Fruit fly (Drosophila melanogaster) whole organism, embryonic: ENCODE measurements around the gene CG11668.

Source experiments
- Asciz ChIP-seq: fragments of 200-800 bp; sonication (Bioruptor generic); optimal IDR thresholded peaks from 2 replicates; lab custom pipeline; 2017; ENCODE audit warnings: missing biosample characterization, mild to moderate bottlenecking, missing genetic modification characterization, missing genetic modification reagents
- Blimp-1 ChIP-seq: fragments of 200-800 bp; sonication (Bioruptor generic); optimal IDR thresholded peaks from 3 replicates; lab custom pipeline; 2018; ENCODE audit warnings: missing biosample characterization, missing genetic modification characterization, mild to moderate bottlenecking, moderate library complexity, missing genetic modification reagents
- CG10267 ChIP-seq: fragments of 200-800 bp; sonication (Bioruptor generic); optimal IDR thresholded peaks from 2 replicates; lab custom pipeline; 2018; ENCODE audit warnings: missing biosample characterization, mild to moderate bottlenecking, missing genetic modification characterization, moderate library complexity
- CG10274 ChIP-seq: fragments of 200-800 bp; sonication (Bioruptor generic); optimal IDR thresholded peaks from 3 replicates; lab custom pipeline; 2017; ENCODE audit warnings: missing biosample characterization, mild to moderate bottlenecking, missing genetic modification characterization
- CG10321 ChIP-seq: fragments of 200-800 bp; sonication (Bioruptor generic); IDR thresholded peaks from 2 replicates; pipeline ENCODE4 v1.3.6; 2022; ENCODE audit warnings: missing biosample characterization, missing genetic modification characterization
- CG10959 ChIP-seq: fragments of 200-800 bp; sonication (Bioruptor generic); IDR thresholded peaks from 2 replicates; pipeline ENCODE4 v1.3.6; 2022; ENCODE audit warnings: missing biosample characterization, missing genetic modification characterization
- CG11247 ChIP-seq: fragments of 200-800 bp; sonication (Bioruptor generic); IDR thresholded peaks from 2 replicates; pipeline ENCODE4 v1.3.6; 2022; ENCODE audit warnings: missing biosample characterization, missing genetic modification characterization
- CG14860 ChIP-seq: fragments of 200-800 bp; sonication (Bioruptor generic); IDR thresholded peaks from 3 replicates; pipeline ENCODE4 v1.3.6; 2022; ENCODE audit warnings: missing biosample characterization, missing genetic modification characterization; ENCODE audit not compliant: partially characterized antibody
- CG17568 ChIP-seq: fragments of 200-800 bp; sonication (Bioruptor generic); optimal IDR thresholded peaks from 2 replicates; lab custom pipeline; 2018; ENCODE audit warnings: missing biosample characterization, mild to moderate bottlenecking, missing genetic modification characterization, moderate library complexity
- CG18476 ChIP-seq: fragments of 200-800 bp; sonication (Bioruptor generic); optimal IDR thresholded peaks from 2 replicates; lab custom pipeline; 2016; ENCODE audit warnings: missing biosample characterization, mild to moderate bottlenecking, missing genetic modification characterization
- CG2875 ChIP-seq: fragments of 200-800 bp; sonication (Bioruptor generic); optimal IDR thresholded peaks from 2 replicates; lab custom pipeline; 2017; ENCODE audit warnings: missing biosample characterization, mild to moderate bottlenecking, missing genetic modification characterization, missing genetic modification reagents
- CG32767 ChIP-seq: fragments of 200-800 bp; sonication (Bioruptor generic); IDR thresholded peaks from 2 replicates; pipeline ENCODE4 v1.3.6; 2022; ENCODE audit warnings: missing biosample characterization, missing genetic modification characterization
- CG43689 ChIP-seq: fragments of 200-800 bp; sonication (Bioruptor generic); IDR thresholded peaks from 2 replicates; pipeline ENCODE4 v1.3.6; 2022; ENCODE audit warnings: missing biosample characterization, missing genetic modification characterization
- CG4707 ChIP-seq: fragments of 200-800 bp; sonication (Bioruptor generic); optimal IDR thresholded peaks from 2 replicates; lab custom pipeline; 2018; ENCODE audit warnings: missing biosample characterization, mild to moderate bottlenecking, missing genetic modification characterization, moderate library complexity
- CG8089 ChIP-seq: fragments of 200-800 bp; sonication (Bioruptor generic); optimal IDR thresholded peaks from 3 replicates; lab custom pipeline; 2016; ENCODE audit warnings: missing biosample characterization, missing genetic modification characterization
- CG8281 ChIP-seq: fragments of 200-800 bp; sonication (Bioruptor generic); optimal IDR thresholded peaks from 2 replicates; lab custom pipeline; 2018; ENCODE audit warnings: missing biosample characterization, mild to moderate bottlenecking, missing genetic modification characterization, moderate library complexity
- CrebB ChIP-seq: fragments of 200-800 bp; sonication (Bioruptor generic); optimal IDR thresholded peaks from 3 replicates; lab custom pipeline; 2018; ENCODE audit warnings: missing biosample characterization, mild to moderate bottlenecking, missing genetic modification characterization
- D19B ChIP-seq: fragments of 200-800 bp; sonication (Bioruptor generic); optimal IDR thresholded peaks from 2 replicates; lab custom pipeline; 2017; ENCODE audit warnings: missing biosample characterization, mild to moderate bottlenecking, missing genetic modification characterization
- Eip74EF ChIP-seq, 2 experiments: fragments of 200-800 bp in 1 of 2; fragments of >200 bp in 1 of 2; sonication (Bioruptor generic) in 1 of 2; optimal IDR thresholded peaks; 2 replicates each; lab custom pipeline; 2017 to 2019; ENCODE audit warnings: missing biosample characterization in 2 of 2, missing genetic modification characterization in 2 of 2, mild to moderate bottlenecking in 1 of 2, moderate library complexity in 1 of 2
- Elba2 ChIP-seq: fragments of 200-800 bp; sonication (Bioruptor generic); optimal IDR thresholded peaks from 3 replicates; lab custom pipeline; 2016; ENCODE audit warnings: missing biosample characterization, missing genetic modification characterization
- Fer1 ChIP-seq: fragments of 200-800 bp; sonication (Bioruptor generic); optimal IDR thresholded peaks from 2 replicates; lab custom pipeline; 2017; ENCODE audit warnings: missing biosample characterization, mild to moderate bottlenecking, missing genetic modification characterization
- HLH4C ChIP-seq: fragments of 200-800 bp; sonication (Bioruptor generic); IDR thresholded peaks from 3 replicates; pipeline ENCODE4 v1.3.6; 2022; ENCODE audit warnings: missing biosample characterization, missing genetic modification characterization; ENCODE audit not compliant: partially characterized antibody
- HmgD ChIP-seq: fragments of 200-800 bp; sonication (Bioruptor generic); optimal IDR thresholded peaks from 3 replicates; lab custom pipeline; 2016; ENCODE audit warnings: missing biosample characterization, missing genetic modification characterization
- Hr39 ChIP-seq: fragments of >200 bp; optimal IDR thresholded peaks from 2 replicates; lab custom pipeline; 2017
- Jarid2 ChIP-seq: fragments of 200-800 bp; sonication (Bioruptor generic); optimal IDR thresholded peaks from 3 replicates; lab custom pipeline; 2017; ENCODE audit warnings: mild to moderate bottlenecking, missing biosample characterization, missing genetic modification reagents, missing genetic modification characterization
- NC2α ChIP-seq: fragments of 200-800 bp; sonication (Bioruptor generic); optimal IDR thresholded peaks from 2 replicates; lab custom pipeline; 2016; ENCODE audit warnings: missing biosample characterization, missing genetic modification characterization
- Opbp ChIP-seq: fragments of 200-800 bp; sonication (Bioruptor generic); IDR thresholded peaks from 3 replicates; pipeline ENCODE4 v1.3.6; 2022; ENCODE audit warnings: missing biosample characterization, missing genetic modification characterization; ENCODE audit not compliant: partially characterized antibody
- Scr ChIP-seq: fragments of 200-800 bp; sonication (Bioruptor generic); IDR thresholded peaks from 2 replicates; pipeline ENCODE4 v1.3.6; 2022; ENCODE audit warnings: missing biosample characterization, missing genetic modification characterization; ENCODE audit not compliant: partially characterized antibody
- Sry-δ ChIP-seq: fragments of 200-800 bp; sonication (Bioruptor generic); optimal IDR thresholded peaks from 2 replicates; lab custom pipeline; 2016; ENCODE audit warnings: missing biosample characterization, missing genetic modification characterization
- Trl ChIP-seq, 3 experiments: fragments of >200 bp in 2 of 3; fragments of 200-800 bp in 1 of 3; sonication (Bioruptor generic) in 1 of 3; optimal IDR thresholded peaks; 2 replicates in 1 of 3; 3 replicates in 2 of 3; lab custom pipeline; 2016 to 2017; ENCODE audit warnings: missing biosample characterization in 1 of 3, missing genetic modification characterization in 1 of 3
- ac ChIP-seq: fragments of 200-800 bp; sonication (Bioruptor generic); optimal IDR thresholded peaks from 3 replicates; lab custom pipeline; 2017; ENCODE audit warnings: missing biosample characterization, mild to moderate bottlenecking, missing genetic modification characterization
- al ChIP-seq: fragments of 200-800 bp; sonication (Bioruptor generic); IDR thresholded peaks from 2 replicates; pipeline ENCODE4 v1.3.6; 2022; ENCODE audit warnings: missing biosample characterization, missing genetic modification characterization
- chinmo ChIP-seq: fragments of 200-800 bp; sonication (Bioruptor generic); IDR thresholded peaks from 4 replicates; pipeline ENCODE4 v1.3.6; 2022; ENCODE audit warnings: missing biosample characterization, missing genetic modification characterization; ENCODE audit not compliant: partially characterized antibody
- dan ChIP-seq: fragments of 200-800 bp; sonication (Bioruptor generic); IDR thresholded peaks from 2 replicates; pipeline ENCODE4 v1.3.6; 2022; ENCODE audit warnings: missing biosample characterization, missing genetic modification characterization
- dimm ChIP-seq: fragments of 200-800 bp; sonication (Bioruptor generic); IDR thresholded peaks from 2 replicates; pipeline ENCODE4 v1.3.6; 2022; ENCODE audit warnings: missing biosample characterization, missing genetic modification characterization
- dmrt99B ChIP-seq: fragments of 200-800 bp; sonication (Bioruptor generic); optimal IDR thresholded peaks from 2 replicates; lab custom pipeline; 2018; ENCODE audit warnings: missing biosample characterization, mild to moderate bottlenecking, missing genetic modification characterization, moderate library complexity
- fd3F ChIP-seq: fragments of 200-800 bp; sonication (Bioruptor generic); optimal IDR thresholded peaks from 2 replicates; lab custom pipeline; 2018; ENCODE audit warnings: missing biosample characterization, mild to moderate bottlenecking, missing genetic modification characterization, moderate library complexity
- h ChIP-seq: fragments of >200 bp; optimal IDR thresholded peaks from 2 replicates; lab custom pipeline; 2017
- hb ChIP-seq: fragments of 200-800 bp; sonication (Bioruptor generic); IDR thresholded peaks from 3 replicates; pipeline ENCODE4 v1.3.6; 2022; ENCODE audit warnings: missing biosample characterization, missing genetic modification characterization; ENCODE audit not compliant: partially characterized antibody
- hth ChIP-seq: fragments of >200 bp; optimal IDR thresholded peaks from 2 replicates; lab custom pipeline; 2017; ENCODE audit warnings: inconsistent platforms
- kah ChIP-seq: fragments of 200-800 bp; sonication (Bioruptor generic); optimal IDR thresholded peaks from 2 replicates; lab custom pipeline; 2018; ENCODE audit warnings: missing biosample characterization, mild to moderate bottlenecking, missing genetic modification characterization
- knrl ChIP-seq: fragments of 200-800 bp; sonication (Bioruptor generic); IDR thresholded peaks from 3 replicates; pipeline ENCODE4 v1.3.6; 2022; ENCODE audit warnings: missing biosample characterization, missing genetic modification characterization; ENCODE audit not compliant: partially characterized antibody
- nerfin-1 ChIP-seq: fragments of 200-800 bp; sonication (Bioruptor generic); optimal IDR thresholded peaks from 3 replicates; lab custom pipeline; 2019; ENCODE audit warnings: missing biosample characterization, mild to moderate bottlenecking, missing genetic modification characterization, moderate library complexity
- p53 ChIP-seq: fragments of 200-800 bp; sonication (Bioruptor generic); optimal IDR thresholded peaks from 2 replicates; lab custom pipeline; 2016; ENCODE audit warnings: missing biosample characterization, missing genetic modification characterization
- pita ChIP-seq: fragments of 200-800 bp; sonication (Bioruptor generic); optimal IDR thresholded peaks from 2 replicates; lab custom pipeline; 2017; ENCODE audit warnings: missing biosample characterization, mild to moderate bottlenecking, missing genetic modification characterization
- repo ChIP-seq: fragments of 200-800 bp; sonication (Bioruptor generic); optimal IDR thresholded peaks from 2 replicates; lab custom pipeline; 2016; ENCODE audit warnings: missing biosample characterization, missing genetic modification characterization
- schlank ChIP-seq: fragments of 200-800 bp; sonication (Bioruptor generic); optimal IDR thresholded peaks from 2 replicates; lab custom pipeline; 2018; ENCODE audit warnings: missing biosample characterization, mild to moderate bottlenecking, missing genetic modification characterization
- sr ChIP-seq: fragments of 200-800 bp; sonication (Bioruptor generic); IDR thresholded peaks from 3 replicates; pipeline ENCODE4 v1.3.6; 2022; ENCODE audit warnings: missing biosample characterization, missing genetic modification characterization
- toy ChIP-seq: fragments of 200-800 bp; sonication (Bioruptor generic); IDR thresholded peaks from 2 replicates; pipeline ENCODE4 v1.3.6; 2022; ENCODE audit warnings: missing biosample characterization, missing genetic modification characterization
- twi ChIP-seq: fragments of 200-800 bp; optimal IDR thresholded peaks from 2 replicates; lab custom pipeline; 2019; ENCODE audit warnings: missing biosample characterization, mild to moderate bottlenecking, missing genetic modification characterization, moderate library complexity
- z ChIP-seq: fragments of 200-800 bp; sonication (Bioruptor generic); IDR thresholded peaks from 3 replicates; pipeline ENCODE4 v1.3.6; 2022; ENCODE audit warnings: missing biosample characterization, missing genetic modification characterization

Gene CG11668

DNA sequence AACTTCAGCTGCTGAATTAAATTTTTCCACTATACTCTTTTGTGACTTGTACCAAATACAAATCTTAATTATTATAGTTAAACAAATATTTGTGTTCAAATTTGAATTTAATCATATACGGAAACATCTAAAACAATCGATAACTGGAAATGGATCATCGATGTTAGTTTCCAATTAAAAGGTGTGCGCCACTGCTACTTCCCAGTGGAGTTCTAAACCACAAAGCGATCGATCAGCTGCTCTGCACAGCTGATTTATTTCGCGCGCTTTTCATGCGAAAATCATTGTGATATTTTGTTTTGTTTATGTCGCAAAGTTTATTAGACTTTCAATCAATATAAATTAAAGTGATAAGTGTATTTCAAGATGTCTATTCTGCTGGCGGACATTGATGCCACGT lies 50.2 kb downstream of the CG11668 start, which contains the start of gene timeout (continued):
- no peak for TF ChIP-seq CG8281 (tag; lab: Kevin White, UChicago)
- peak; percentile 72 for TF ChIP-seq pita
- peak; percentile 20; the same call in 1 of the 3 replicates for TF ChIP-seq hb (GFP tag; lab: Robert Waterston, UW)
- no peak for TF ChIP-seq fd3F (GFP tag; lab: Kevin White, UChicago)
- no peak for TF ChIP-seq nerfin-1
- TF ChIP-seq CG17568, result no peak
- TF ChIP-seq D19B, result no peak
- no peak for TF ChIP-seq Trl (optimal IDR thresholded peaks at IDR 0.05; lab: Kevin White, UChicago)
- no peak for TF ChIP-seq Trl (GFP tag; optimal IDR thresholded peaks at IDR 0.05; lab: Kevin White, UChicago)
- TF ChIP-seq CG11247, result no peak
- no peak for TF ChIP-seq CG10267 (tag; lab: Kevin White, UChicago)
- no peak for TF ChIP-seq NC2α (GFP tag; lab: Kevin White, UChicago)
- TF ChIP-seq dan (GFP tag; lab: Robert Waterston, UW), result no peak
- no peak for TF ChIP-seq CrebB (tag; lab: Kevin White, UChicago)
- no peak for TF ChIP-seq z (GFP tag; lab: Robert Waterston, UW)
- no peak for TF ChIP-seq Asciz (GFP tag; lab: Kevin White, UChicago)
- no peak for TF ChIP-seq Eip74EF (GFP tag; optimal IDR thresholded peaks at IDR 0.05; lab: Kevin White, UChicago)
- TF ChIP-seq CG2875 (GFP tag; lab: Kevin White, UChicago), result no peak
- TF ChIP-seq CG4707 (GFP tag; lab: Kevin White, UChicago), result no peak
- TF ChIP-seq CG32767, result no peak
- no peak for TF ChIP-seq h (lab: Kevin White, UChicago)
- no peak for TF ChIP-seq dimm
- peak; percentile 74; the same call in 2 of the 3 replicates for TF ChIP-seq knrl
- no peak for TF ChIP-seq CG10321
- TF ChIP-seq Blimp-1 (GFP tag; lab: Kevin White, UChicago), result no peak
- TF ChIP-seq Scr (GFP tag; lab: Robert Waterston, UW), result peak; percentile 70
- no peak for TF ChIP-seq p53 (GFP tag; lab: Kevin White, UChicago)
- no peak for TF ChIP-seq Hr39 (lab: Kevin White, UChicago)
- peak; percentile 77; the same call in 2 of the 3 replicates for TF ChIP-seq Opbp (GFP tag; lab: Robert Waterston, UW)
- TF ChIP-seq Fer1 (GFP tag; lab: Kevin White, UChicago), result no peak
- TF ChIP-seq Sry-δ (GFP tag; lab: Kevin White, UChicago), result peak; percentile 76
- no peak for TF ChIP-seq Jarid2 (GFP tag; lab: Kevin White, UChicago)
- no peak for TF ChIP-seq sr (GFP tag; lab: Robert Waterston, UW)
- no peak for TF ChIP-seq dmrt99B
- TF ChIP-seq toy (GFP tag; lab: Robert Waterston, UW), result no peak
- TF ChIP-seq repo (GFP tag; lab: Kevin White, UChicago), result no peak
- TF ChIP-seq al, result no peak
- no peak for TF ChIP-seq CG10274
- TF ChIP-seq CG8089 (GFP tag; lab: Kevin White, UChicago), result no peak
- no peak for TF ChIP-seq HmgD (GFP tag; lab: Kevin White, UChicago)
- TF ChIP-seq Elba2 (GFP tag; lab: Kevin White, UChicago), result no peak
- peak; percentile 58; the same call in 2 of the 3 replicates for TF ChIP-seq CG14860 (GFP tag; lab: Robert Waterston, UW)
- TF ChIP-seq CG18476 (GFP tag; lab: Kevin White, UChicago), result no peak
- TF ChIP-seq HLH4C (GFP tag; lab: Robert Waterston, UW), result peak; percentile 73
- no peak for TF ChIP-seq twi (tag; lab: Kevin White, UChicago)
- no peak for TF ChIP-seq CG10959 (GFP tag; lab: Robert Waterston, UW)
- TF ChIP-seq ac (GFP tag; lab: Kevin White, UChicago), result no peak
- no peak for TF ChIP-seq CG43689 (GFP tag; lab: Robert Waterston, UW)
- no peak for TF ChIP-seq schlank (tag; lab: Kevin White, UChicago)
- TF ChIP-seq chinmo (GFP tag; lab: Robert Waterston, UW), result 0 out of 4 replicates have a peak, but pooled peaks have one; percentile 26
- no peak for TF ChIP-seq kah (GFP tag; lab: Kevin White, UChicago)
- no peak for TF ChIP-seq hth (lab: Kevin White, UChicago)
